Fruit fly (Drosophila melanogaster): Measurements from ENCODE around the gene sip2.

DNA sequence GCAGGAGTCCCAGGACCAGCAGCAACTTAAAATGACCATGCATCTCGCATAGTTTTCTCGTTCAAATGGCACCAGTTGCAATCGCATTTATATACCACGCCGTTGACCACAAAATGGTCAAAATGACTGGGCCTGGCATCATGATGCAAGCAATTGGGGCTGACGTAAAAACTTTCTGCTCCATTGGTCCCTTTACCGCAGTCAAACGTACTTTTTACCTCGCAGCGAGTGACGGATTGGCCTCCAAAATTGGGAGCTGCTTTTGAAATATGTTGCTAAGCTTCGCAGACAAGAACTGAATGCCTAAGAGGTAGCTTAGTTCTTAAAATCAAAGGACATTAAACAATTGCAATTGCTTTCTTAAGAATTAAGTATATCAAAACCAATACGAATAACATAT is 47.5 kb downstream of the sip2 start, which contains the start of gene CG32829:
- no peak for TF ChIP-seq Hr78 (GFP tag; optimal IDR thresholded peaks at IDR 0.05)
- TF ChIP-seq CG3847 (GFP tag; IDR thresholded peaks at IDR 0.05): no peak
- TF ChIP-seq usp (GFP tag; optimal IDR thresholded peaks at IDR 0.05): no peak
- TF ChIP-seq crp (GFP tag; optimal IDR thresholded peaks at IDR 0.05): no peak
- TF ChIP-seq E2f1 (GFP tag; IDR thresholded peaks at IDR 0.05): no peak
- no peak for TF ChIP-seq Scr (GFP tag; IDR thresholded peaks at IDR 0.05; ENCODE audit: partially characterized antibody)
- no peak for TF ChIP-seq CG6175 (GFP tag; IDR thresholded peaks at IDR 0.05)
- TF ChIP-seq zen (tag; optimal IDR thresholded peaks at IDR 0.05): no peak
- TF ChIP-seq psq (GFP tag; optimal IDR thresholded peaks at IDR 0.05): no peak
- TF ChIP-seq CG17385 (GFP tag; optimal IDR thresholded peaks at IDR 0.05): no peak
- no peak for TF ChIP-seq CG11504 (tag; optimal IDR thresholded peaks at IDR 0.05)
- TF ChIP-seq Nf-YC (tag; optimal IDR thresholded peaks at IDR 0.05): no peak

Measured in whole organism, embryonic.